Worm (Caenorhabditis elegans) whole organism, midembryonic: ENCODE data around the gene clec-8.
"Not testable (repeated sequence)": the region's sequence is repeated elsewhere in the genome, so short reads cannot be mapped to it uniquely, and the experiment has no call there.

Experiments used
- T22C8.4 ChIP-seq: fragments of 200-800 bp; sonication (Bioruptor generic); IDR thresholded peaks from 2 replicates; pipeline ENCODE4 v1.3.6; 2022; ENCODE audit warnings: missing genetic modification characterization, missing compliant biosample characterization
- cog-1 ChIP-seq: sonication (generic microtip); optimal IDR thresholded peaks from 2 replicates; lab custom pipeline; 2016; ENCODE audit warnings: missing genetic modification characterization, missing compliant biosample characterization
- flt-1 ChIP-seq: fragments of 200-800 bp; sonication (Bioruptor generic); IDR thresholded peaks from 2 replicates; pipeline ENCODE4 v1.3.6; 2022; ENCODE audit warnings: missing genetic modification characterization, missing compliant biosample characterization
- klf-2 ChIP-seq: fragments of 200-800 bp; sonication (Bioruptor generic); conservative IDR thresholded peaks from 2 replicates; pipeline ENCODE4 v1.3.6; 2022; ENCODE audit warnings: missing genetic modification reagents, missing genetic modification characterization, missing compliant biosample characterization
- med-1 ChIP-seq: sonication (generic microtip); optimal IDR thresholded peaks from 2 replicates; lab custom pipeline; 2017; ENCODE audit warnings: missing genetic modification characterization, mild to moderate bottlenecking, missing compliant biosample characterization, antibody characterized with exemption, missing genetic modification reagents; ENCODE audit not compliant: insufficient read depth
- ref-1 ChIP-seq: fragments of 200-800 bp; sonication (Bioruptor generic); conservative IDR thresholded peaks from 2 replicates; pipeline ENCODE4 v1.3.6; 2022; ENCODE audit warnings: missing genetic modification reagents, missing genetic modification characterization, missing compliant biosample characterization
- tab-1 ChIP-seq: fragments of 200-800 bp; sonication (Bioruptor generic); IDR thresholded peaks from 2 replicates; pipeline ENCODE4 v1.3.6; 2022; ENCODE audit warnings: missing genetic modification characterization, missing compliant biosample characterization
- ztf-23 ChIP-seq: fragments of 200-800 bp; sonication (Bioruptor generic); IDR thresholded peaks from 2 replicates; pipeline ENCODE4 v1.3.6; 2022; ENCODE audit warnings: missing genetic modification reagents, missing genetic modification characterization, missing compliant biosample characterization
- ztf-29 ChIP-seq: fragments of 200-800 bp; sonication (Bioruptor generic); IDR thresholded peaks from 2 replicates; pipeline ENCODE4 v1.3.6; 2022; ENCODE audit warnings: missing genetic modification reagents, missing genetic modification characterization, missing compliant biosample characterization

clec-8 gene

DNA sequence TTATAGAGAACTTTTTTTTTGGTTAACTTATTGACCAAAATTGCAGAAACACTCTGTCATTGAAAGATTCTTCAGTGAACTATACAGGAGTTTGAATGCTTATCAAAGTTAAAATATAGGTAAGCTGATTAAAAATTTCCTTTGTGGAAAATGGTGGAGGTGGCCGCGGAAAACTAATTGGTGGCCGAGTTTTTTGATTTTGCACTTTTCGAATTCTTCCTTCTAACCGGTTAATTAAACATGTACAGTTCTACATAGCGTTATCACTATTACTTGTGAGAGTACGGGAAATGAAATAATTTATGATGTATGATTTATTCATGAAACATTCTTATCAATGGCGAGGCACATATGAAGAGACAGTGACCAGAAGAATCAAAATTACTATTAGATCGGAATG lies at the start of gene clec-8:
Gene clec-8, minus strand, starts transcription at position 308 of the 400 bp plus-strand sequence.
- no peak for TF ChIP-seq ztf-29 (GFP tag; lab: Robert Waterston, UW)

DNA sequence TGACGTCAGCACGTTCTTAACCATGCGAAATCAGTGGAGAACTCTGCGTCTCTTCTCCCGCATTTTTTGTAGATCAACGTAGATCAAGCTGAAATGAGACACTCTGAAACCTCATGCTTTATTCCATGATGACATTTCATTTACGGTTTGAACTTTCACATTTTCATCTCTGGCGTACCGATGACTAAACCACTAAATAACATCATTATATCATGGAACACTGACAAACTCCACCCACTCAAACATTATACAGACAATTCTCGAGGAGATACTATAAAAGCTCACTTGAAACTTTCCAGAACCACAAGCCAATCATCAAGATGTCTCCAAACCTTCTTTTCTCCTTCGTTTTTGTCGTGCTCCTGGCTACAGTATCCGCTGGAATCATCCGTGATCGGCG lies 49.0 kb upstream of the clec-8 start, which contains the start of gene nspe-7:
Gene nspe-7, plus strand, starts transcription at position 301 of the 400 bp plus-strand sequence.
- TF ChIP-seq flt-1 (GFP tag; lab: Robert Waterston, UW) (no peak), med-1 (GFP tag; lab: Kevin White, UChicago) (no peak), ztf-23 (GFP tag; lab: Robert Waterston, UW) (no peak), ref-1 (GFP tag; lab: Robert Waterston, UW) (no peak)

DNA sequence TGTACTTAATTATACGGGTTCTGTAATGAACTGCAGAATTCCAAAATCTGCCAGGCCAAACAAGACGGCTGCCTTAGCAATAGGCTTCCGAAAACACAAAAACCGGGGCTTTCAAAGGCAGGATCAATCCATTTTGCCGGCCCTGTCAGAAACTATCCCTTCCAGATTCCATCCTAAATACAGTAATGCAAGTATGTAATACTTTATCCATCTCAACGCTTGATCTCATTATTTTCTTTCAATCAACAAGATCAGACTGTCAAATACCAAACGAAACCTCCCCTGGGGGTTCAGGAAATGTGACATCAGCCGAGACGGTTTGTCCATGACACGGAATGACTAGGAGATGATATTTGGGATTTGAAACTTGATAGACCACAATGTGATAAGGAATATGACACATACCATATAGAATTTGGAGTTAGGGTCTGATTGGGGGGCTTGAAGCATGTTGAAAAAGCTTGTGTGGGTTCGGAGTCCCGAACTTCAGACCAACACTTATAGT lies 48.3 kb upstream of the clec-8 start:
- TF ChIP-seq klf-2 (GFP tag; lab: Robert Waterston, UW) (no peak), ref-1 (GFP tag; lab: Robert Waterston, UW) (no peak), T22C8.4 (GFP tag; lab: Robert Waterston, UW) (no peak), ztf-23 (GFP tag; lab: Robert Waterston, UW) (no peak), flt-1 (GFP tag; lab: Robert Waterston, UW) (no peak), med-1 (GFP tag; lab: Kevin White, UChicago) (no peak), ztf-29 (GFP tag; lab: Robert Waterston, UW) (no peak), cog-1 (tag; lab: Kevin White, UChicago) (no peak), tab-1 (no peak)

DNA sequence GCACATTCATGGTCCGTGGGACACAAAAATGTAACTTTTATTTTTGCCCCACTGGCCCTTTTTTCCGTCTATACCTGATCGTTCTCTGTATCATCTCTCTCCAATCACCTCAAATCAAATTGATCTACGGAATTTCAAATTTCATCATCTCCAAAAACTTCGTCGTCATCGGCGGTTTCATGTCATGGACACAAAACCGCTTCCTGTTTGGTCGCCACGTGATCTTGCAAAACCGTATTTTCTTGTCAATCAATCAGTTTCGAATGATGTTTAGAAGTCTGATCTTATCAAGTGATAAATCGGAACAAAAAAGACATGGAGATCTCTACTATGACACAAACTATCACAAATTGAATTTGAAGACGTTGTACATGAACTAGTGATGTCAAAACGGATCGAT lies 47.8 kb upstream of the clec-8 start:
- TF ChIP-seq ztf-29 (GFP tag; lab: Robert Waterston, UW), result no peak
- TF ChIP-seq flt-1 (GFP tag; lab: Robert Waterston, UW), result no peak
- TF ChIP-seq ref-1 (GFP tag; lab: Robert Waterston, UW), result no peak
- no peak for TF ChIP-seq cog-1 (tag; lab: Kevin White, UChicago)
- TF ChIP-seq klf-2 (GFP tag; lab: Robert Waterston, UW), result no peak
- TF ChIP-seq T22C8.4 (GFP tag; lab: Robert Waterston, UW), result no peak
- no peak for TF ChIP-seq ztf-23 (GFP tag; lab: Robert Waterston, UW)
- no peak for TF ChIP-seq tab-1
- no peak for TF ChIP-seq med-1 (GFP tag; lab: Kevin White, UChicago)

DNA sequence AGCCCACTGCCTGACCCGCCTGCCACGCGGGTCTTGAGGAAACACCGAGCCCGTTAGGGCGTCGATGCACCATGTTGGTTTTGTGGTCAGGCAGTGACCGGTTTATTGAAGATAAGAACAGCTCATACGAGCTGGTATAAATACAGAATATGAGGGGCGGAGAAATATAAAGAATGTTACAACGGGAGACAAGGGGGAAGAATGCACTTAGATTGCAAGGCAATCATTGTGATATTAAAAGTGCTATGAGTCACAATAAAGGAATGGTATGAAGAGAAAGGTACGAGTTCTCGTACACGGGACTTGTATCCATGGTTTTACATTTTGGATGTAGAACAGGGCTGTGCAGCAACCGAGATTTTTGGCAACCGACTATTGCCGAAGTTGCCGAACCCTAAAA lies 46.6 kb upstream of the clec-8 start, which contains the start of gene Y38E10A.14:
Gene Y38E10A.14, minus strand, starts transcription at position 101 of the 400 bp plus-strand sequence.
- not testable (repeated sequence) for TF ChIP-seq ztf-23 (GFP tag; lab: Robert Waterston, UW); ztf-29 (GFP tag; lab: Robert Waterston, UW); med-1 (GFP tag; lab: Kevin White, UChicago)

DNA sequence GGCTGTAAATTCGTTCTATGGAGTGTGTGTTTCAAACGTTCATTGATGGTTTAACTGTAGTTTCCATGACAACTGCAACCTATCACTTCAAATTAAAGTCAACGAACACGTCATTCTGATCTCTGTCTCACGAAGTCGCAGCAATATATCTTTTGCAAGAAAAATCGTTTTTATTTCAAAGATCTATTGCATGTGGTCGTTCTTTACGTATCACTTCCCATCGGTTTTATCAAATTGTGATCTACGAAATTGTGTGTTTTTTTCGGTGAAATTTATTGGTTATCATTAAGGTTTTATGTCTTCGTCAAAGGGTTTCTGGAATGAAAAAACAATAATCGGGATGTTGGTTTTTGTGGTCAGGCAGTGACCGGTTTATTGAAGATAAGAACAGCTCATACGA lies 45.0 kb upstream of the clec-8 start:
- no peak for TF ChIP-seq ref-1 (GFP tag; lab: Robert Waterston, UW)
- no peak for TF ChIP-seq ztf-29 (GFP tag; lab: Robert Waterston, UW)
- no peak for TF ChIP-seq med-1 (GFP tag; lab: Kevin White, UChicago)
- TF ChIP-seq T22C8.4 (GFP tag; lab: Robert Waterston, UW), result no peak
- no peak for TF ChIP-seq tab-1
- no peak for TF ChIP-seq klf-2 (GFP tag; lab: Robert Waterston, UW)
- no peak for TF ChIP-seq cog-1 (tag; lab: Kevin White, UChicago)
- no peak for TF ChIP-seq ztf-23 (GFP tag; lab: Robert Waterston, UW)
- no peak for TF ChIP-seq flt-1 (GFP tag; lab: Robert Waterston, UW)

DNA sequence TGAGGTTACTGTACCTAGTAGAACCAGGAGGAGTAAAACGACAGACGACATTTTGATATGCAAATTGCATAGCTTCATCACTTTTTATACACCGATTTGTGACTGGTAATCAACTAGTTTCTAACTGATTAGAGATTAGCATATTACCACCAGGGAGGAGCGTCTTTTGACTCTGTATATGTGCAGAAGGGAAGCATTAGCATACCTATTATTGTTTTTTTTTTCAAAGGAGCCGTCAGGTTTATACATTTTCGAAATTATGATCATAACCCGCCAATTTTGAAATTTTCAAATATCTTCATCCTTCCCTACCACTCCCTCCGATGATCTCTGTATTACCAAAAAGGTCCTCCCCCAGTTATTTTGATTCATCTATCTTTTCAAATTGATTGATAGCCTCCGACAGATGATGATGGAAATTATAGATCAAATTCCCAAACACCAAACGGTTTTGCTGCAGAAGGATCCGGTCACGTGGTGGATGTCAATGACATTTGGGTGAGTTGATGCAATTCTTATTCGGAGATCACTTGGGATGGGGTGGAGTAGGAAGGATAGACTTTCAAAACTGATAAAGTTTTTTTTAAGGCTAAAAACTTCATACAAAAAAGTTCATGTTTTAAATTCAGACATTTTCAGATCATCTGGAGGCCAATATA lies 44.2 kb upstream of the clec-8 start, which contains the start of gene nspe-8:
Gene nspe-8, minus strand, starts transcription at position 51 of the 659 bp plus-strand sequence.
- TF ChIP-seq T22C8.4 (GFP tag; lab: Robert Waterston, UW) (no peak), cog-1 (tag; lab: Kevin White, UChicago) (no peak), ztf-23 (GFP tag; lab: Robert Waterston, UW) (no peak)

DNA sequence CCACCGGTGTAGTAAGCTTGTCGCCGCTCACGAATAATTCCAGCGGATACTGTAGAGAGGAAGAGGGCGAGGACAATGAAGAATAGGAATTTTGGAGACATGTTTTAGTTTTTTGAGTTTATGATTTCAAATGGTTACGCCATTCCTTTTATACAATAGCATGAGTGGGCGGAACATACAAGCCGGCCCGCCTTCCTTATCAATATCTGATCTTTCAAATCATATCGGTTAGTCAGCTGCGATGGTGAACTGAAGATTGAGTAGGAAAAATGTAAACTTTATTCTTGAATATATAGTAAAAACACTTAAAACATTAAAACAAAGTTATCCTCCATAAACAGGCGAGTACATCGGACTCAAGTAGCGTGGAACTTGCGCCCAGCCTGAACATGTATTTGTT lies 42.9 kb upstream of the clec-8 start, which contains the start of gene nspe-1:
Gene nspe-1, minus strand, starts transcription at position 101 of the 400 bp plus-strand sequence.
- no peak for TF ChIP-seq tab-1
- TF ChIP-seq ref-1 (GFP tag; lab: Robert Waterston, UW), result no peak
- no peak for TF ChIP-seq med-1 (GFP tag; lab: Kevin White, UChicago)
- no peak for TF ChIP-seq ztf-29 (GFP tag; lab: Robert Waterston, UW)
- TF ChIP-seq T22C8.4 (GFP tag; lab: Robert Waterston, UW), result no peak
- TF ChIP-seq ztf-23 (GFP tag; lab: Robert Waterston, UW), result no peak

DNA sequence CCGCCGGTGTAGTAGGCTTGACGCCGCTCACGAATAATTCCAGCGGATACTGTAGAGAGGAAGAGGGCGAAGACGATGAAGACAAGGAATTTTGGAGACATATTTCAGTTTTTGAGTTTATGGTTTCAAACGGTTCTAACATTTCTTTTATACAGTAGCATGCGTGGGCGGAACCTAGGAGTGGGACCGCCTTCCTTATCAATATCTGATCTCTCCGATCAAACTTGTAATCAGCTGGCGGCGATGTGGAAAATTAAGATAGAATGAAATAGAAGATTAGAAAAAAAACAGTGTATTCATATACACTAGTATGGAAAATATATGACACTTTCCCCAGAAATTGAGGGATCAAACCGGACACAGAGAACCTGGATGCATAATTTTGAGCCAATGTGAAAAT lies 41.4 kb upstream of the clec-8 start, which contains the start of gene nspe-2:
Gene nspe-2, minus strand, starts transcription at position 101 of the 400 bp plus-strand sequence.
- no peak for TF ChIP-seq med-1 (GFP tag; lab: Kevin White, UChicago)
- TF ChIP-seq ref-1 (GFP tag; lab: Robert Waterston, UW), result no peak

DNA sequence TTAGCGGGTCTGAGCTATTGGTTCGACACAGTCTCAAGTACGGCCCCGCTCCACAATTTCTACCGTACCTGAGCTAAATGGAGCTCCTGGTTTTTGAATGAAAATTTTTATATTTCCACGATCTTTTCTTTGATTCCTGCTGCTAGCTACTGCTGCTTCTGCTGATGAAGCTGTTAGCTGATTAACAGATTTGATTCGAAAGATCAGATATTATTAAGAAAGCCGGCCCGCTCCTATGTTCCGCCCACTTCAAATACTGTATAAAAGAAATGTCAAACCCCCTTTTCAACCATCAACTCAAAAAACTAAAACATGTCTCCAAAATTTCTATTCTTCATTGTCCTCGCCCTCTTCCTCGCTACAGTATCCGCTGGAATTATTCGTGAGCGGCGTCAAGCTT lies 39.7 kb upstream of the clec-8 start, which contains the start of gene nspe-3:
Gene nspe-3, plus strand, starts transcription at position 301 of the 400 bp plus-strand sequence.
- TF ChIP-seq ztf-23 (GFP tag; lab: Robert Waterston, UW), result no peak
- no peak for TF ChIP-seq flt-1 (GFP tag; lab: Robert Waterston, UW)
- TF ChIP-seq tab-1, result no peak
- no peak for TF ChIP-seq klf-2 (GFP tag; lab: Robert Waterston, UW)
